Worm (Caenorhabditis elegans) whole organism, young adult: ENCODE results near the gene C25H3.16.
A peak's percentile ranks its signal among the peaks of the same experiment; 100 is the strongest.

ENCODE experiments used
- B0336.3 ChIP-seq: fragments of 200-800 bp; sonication (Bioruptor generic); IDR thresholded peaks from 2 replicates; pipeline ENCODE4 v1.3.6; 2022; ENCODE audit warnings: missing genetic modification characterization, missing compliant biosample characterization
- F49E8.2 ChIP-seq: sonication (generic microtip); optimal IDR thresholded peaks from 3 replicates; lab custom pipeline; 2017; ENCODE audit warnings: missing genetic modification characterization, mild to moderate bottlenecking, missing compliant biosample characterization, antibody characterized with exemption, moderate library complexity; ENCODE audit not compliant: insufficient read depth
- K12H6.12 ChIP-seq: fragments of 200-800 bp; sonication (Bioruptor generic); optimal IDR thresholded peaks from 2 replicates; lab custom pipeline; 2018; ENCODE audit warnings: mild to moderate bottlenecking, missing genetic modification characterization, missing compliant biosample characterization
- Y56A3A.18 ChIP-seq: fragments of 200-800 bp; sonication (Bioruptor generic); IDR thresholded peaks from 2 replicates; pipeline ENCODE4 v1.3.6; 2022; ENCODE audit warnings: missing genetic modification reagents, missing genetic modification characterization, missing compliant biosample characterization
- Y67H2A.10 ChIP-seq: fragments of 200-800 bp; sonication (Bioruptor generic); conservative IDR thresholded peaks from 2 replicates; pipeline ENCODE4 v1.3.6; 2022; ENCODE audit warnings: missing genetic modification reagents, missing genetic modification characterization, missing compliant biosample characterization
- ZK185.1 ChIP-seq: sonication (generic microtip); optimal IDR thresholded peaks from 2 replicates; lab custom pipeline; 2016; ENCODE audit warnings: mild to moderate bottlenecking, missing genetic modification characterization, missing compliant biosample characterization; ENCODE audit not compliant: poor library complexity, severe bottlenecking
- ama-1 ChIP-seq, 3 experiments: fragments of 150-350 bp in 1 of 3; sonication (generic microtip) in 2 of 3; optimal IDR thresholded peaks; 2 replicates each; lab custom pipeline; 2014 to 2018; ENCODE audit warnings: missing biosample characterization in 2 of 3, missing genetic modification characterization in 2 of 3, missing genetic modification reagents in 2 of 3
- atf-7 ChIP-seq: sonication (generic microtip); optimal IDR thresholded peaks from 2 replicates; lab custom pipeline; 2017; ENCODE audit warnings: mild to moderate bottlenecking, missing genetic modification characterization, missing compliant biosample characterization
- attf-5 ChIP-seq: fragments of 200-800 bp; sonication (Bioruptor generic); optimal IDR thresholded peaks from 2 replicates; lab custom pipeline; 2018; ENCODE audit warnings: mild to moderate bottlenecking, missing genetic modification characterization, missing compliant biosample characterization
- cebp-1 ChIP-seq, 2 experiments: fragments of 200-800 bp in 1 of 2; sonication (Bioruptor generic) in 1 of 2; sonication (generic microtip) in 1 of 2; IDR thresholded peaks in 1 of 2; optimal IDR thresholded peaks in 1 of 2; 2 replicates each; pipeline versions ENCODE4 v1.3.6 to Lab custom; 2017 to 2022; ENCODE audit warnings: missing compliant biosample characterization in 2 of 2, missing genetic modification characterization in 2 of 2, mild to moderate bottlenecking in 1 of 2, missing genetic modification reagents in 1 of 2, moderate library complexity in 1 of 2
- cebp-2 ChIP-seq: fragments of 200-800 bp; sonication (Bioruptor generic); IDR thresholded peaks from 2 replicates; pipeline ENCODE4 v1.3.6; 2022; ENCODE audit warnings: missing genetic modification characterization, missing compliant biosample characterization
- dox-1 ChIP-seq: fragments of 200-800 bp; sonication (Bioruptor generic); IDR thresholded peaks from 2 replicates; pipeline ENCODE4 v1.3.6; 2022; ENCODE audit warnings: missing genetic modification reagents, missing genetic modification characterization, missing compliant biosample characterization
- efl-1 ChIP-seq: fragments of 150-350 bp; optimal IDR thresholded peaks from 2 replicates; lab custom pipeline; 2014; ENCODE audit warnings: missing biosample characterization, missing genetic modification reagents, missing genetic modification characterization
- ets-4 ChIP-seq: fragments of 200-800 bp; sonication (Bioruptor generic); optimal IDR thresholded peaks from 2 replicates; lab custom pipeline; 2018; ENCODE audit warnings: mild to moderate bottlenecking, missing genetic modification characterization, missing compliant biosample characterization
- him-1 ChIP-seq: sonication (generic microtip); optimal IDR thresholded peaks from 2 replicates; lab custom pipeline; 2016; ENCODE audit warnings: missing genotype, missing genetic modification reagents, missing genetic modification characterization, missing compliant biosample characterization
- hsf-1 ChIP-seq: fragments of 200-800 bp; sonication (Bioruptor generic); IDR thresholded peaks from 2 replicates; pipeline ENCODE4 v1.3.6; 2022; ENCODE audit warnings: missing genetic modification reagents, missing genetic modification characterization, missing compliant biosample characterization
- let-607 ChIP-seq, 2 experiments: fragments of 200-800 bp in 1 of 2; sonication (Bioruptor generic) in 1 of 2; sonication (generic microtip) in 1 of 2; optimal IDR thresholded peaks; 2 replicates each; lab custom pipeline; 2016 to 2018; ENCODE audit warnings: mild to moderate bottlenecking in 2 of 2, missing compliant biosample characterization in 2 of 2, missing genetic modification characterization in 2 of 2, moderate library complexity in 2 of 2, missing genotype in 1 of 2
- lin-26 ChIP-seq: fragments of 200-800 bp; sonication (Bioruptor generic); IDR thresholded peaks from 2 replicates; pipeline ENCODE4 v1.3.6; 2022; ENCODE audit warnings: missing genetic modification reagents, missing genetic modification characterization, missing compliant biosample characterization
- lin-40 ChIP-seq: sonication (generic microtip); optimal IDR thresholded peaks from 2 replicates; lab custom pipeline; 2016; ENCODE audit warnings: missing genetic modification characterization, mild to moderate bottlenecking, missing compliant biosample characterization, missing genotype, missing genetic modification reagents
- madf-6 ChIP-seq: fragments of 200-800 bp; sonication (Bioruptor generic); IDR thresholded peaks from 2 replicates; pipeline ENCODE4 v1.3.6; 2022; ENCODE audit warnings: missing genetic modification reagents, missing genetic modification characterization, missing compliant biosample characterization
- madf-8 ChIP-seq: fragments of 200-800 bp; sonication (Bioruptor generic); conservative IDR thresholded peaks from 2 replicates; pipeline ENCODE4 v1.3.6; 2022; ENCODE audit warnings: missing genetic modification reagents, missing genetic modification characterization, missing compliant biosample characterization
- mcd-1 ChIP-seq: fragments of 200-800 bp; sonication (Bioruptor generic); IDR thresholded peaks from 2 replicates; pipeline ENCODE4 v1.3.6; 2022; ENCODE audit warnings: missing genetic modification reagents, missing genetic modification characterization, missing compliant biosample characterization
- mes-4 ChIP-seq: sonication (generic microtip); optimal IDR thresholded peaks from 2 replicates; lab custom pipeline; 2016; ENCODE audit warnings: missing genotype, missing genetic modification characterization, missing compliant biosample characterization
- nfyb-1 ChIP-seq: fragments of 200-800 bp; sonication (Bioruptor generic); IDR thresholded peaks from 2 replicates; pipeline ENCODE4 v1.3.6; 2022; ENCODE audit warnings: missing genetic modification reagents, missing genetic modification characterization, missing compliant biosample characterization
- nhr-27 ChIP-seq: fragments of 200-800 bp; sonication (Bioruptor generic); optimal IDR thresholded peaks from 2 replicates; lab custom pipeline; 2018; ENCODE audit warnings: mild to moderate bottlenecking, missing genetic modification characterization, moderate library complexity, missing compliant biosample characterization
- nhr-80 ChIP-seq: sonication (generic microtip); optimal IDR thresholded peaks from 2 replicates; lab custom pipeline; 2016; ENCODE audit warnings: missing genetic modification characterization, missing compliant biosample characterization
- nhr-90 ChIP-seq: sonication (generic microtip); optimal IDR thresholded peaks from 2 replicates; lab custom pipeline; 2016; ENCODE audit warnings: missing genotype, mild to moderate bottlenecking, missing genetic modification characterization, missing compliant biosample characterization
- pbrm-1 ChIP-seq: fragments of 200-800 bp; sonication (Bioruptor generic); IDR thresholded peaks from 2 replicates; pipeline ENCODE4 v1.3.6; 2022; ENCODE audit warnings: missing genetic modification reagents, missing genetic modification characterization, missing compliant biosample characterization
- rcor-1 ChIP-seq: fragments of 200-800 bp; sonication (Bioruptor generic); IDR thresholded peaks from 2 replicates; pipeline ENCODE4 v1.3.6; 2022; ENCODE audit warnings: missing genetic modification reagents, missing genetic modification characterization, missing compliant biosample characterization
- repo-1 ChIP-seq: sonication (generic microtip); optimal IDR thresholded peaks from 2 replicates; lab custom pipeline; 2017; ENCODE audit warnings: mild to moderate bottlenecking, missing genetic modification characterization, missing compliant biosample characterization
- rpc-1 ChIP-seq, 2 experiments: fragments of 150-350 bp in 1 of 2; sonication (generic microtip) in 1 of 2; optimal IDR thresholded peaks; 2 replicates each; lab custom pipeline; 2014 to 2018; ENCODE audit warnings: missing biosample characterization in 1 of 2, missing genetic modification characterization in 1 of 2, missing genetic modification reagents in 1 of 2, missing genotype in 1 of 2
- snpc-1.1 ChIP-seq: sonication (generic microtip); optimal IDR thresholded peaks from 2 replicates; lab custom pipeline; 2017; ENCODE audit warnings: missing genetic modification characterization, mild to moderate bottlenecking, missing compliant biosample characterization, antibody characterized with exemption, moderate library complexity, missing genotype, missing genetic modification reagents; ENCODE audit not compliant: insufficient read depth
- snpc-1.3 ChIP-seq: sonication (generic microtip); optimal IDR thresholded peaks from 2 replicates; lab custom pipeline; 2017; ENCODE audit warnings: missing genetic modification characterization, mild to moderate bottlenecking, missing compliant biosample characterization, antibody characterized with exemption, moderate library complexity, missing genotype, missing genetic modification reagents; ENCODE audit not compliant: insufficient read depth
- snpc-4 ChIP-seq, 5 experiments: fragments of 150-350 bp in 1 of 5; sonication (generic microtip) in 4 of 5; optimal IDR thresholded peaks; 2 replicates each; lab custom pipeline; 2014 to 2018; ENCODE audit warnings: missing genetic modification characterization in 5 of 5, missing biosample characterization in 3 of 5, antibody characterized with exemption in 2 of 5, mild to moderate bottlenecking in 2 of 5, missing compliant biosample characterization in 2 of 5, missing genotype in 2 of 5, moderate library complexity in 2 of 5, missing genetic modification reagents in 1 of 5
- xnd-1 ChIP-seq: sonication (generic microtip); optimal IDR thresholded peaks from 2 replicates; lab custom pipeline; 2016; ENCODE audit warnings: missing genotype, missing genetic modification reagents, missing genetic modification characterization, missing compliant biosample characterization
- ztf-25 ChIP-seq: fragments of 200-800 bp; sonication (Bioruptor generic); IDR thresholded peaks from 2 replicates; pipeline ENCODE4 v1.3.6; 2022; ENCODE audit warnings: missing genetic modification reagents, missing genetic modification characterization, missing compliant biosample characterization

C25H3.16 gene

DNA sequence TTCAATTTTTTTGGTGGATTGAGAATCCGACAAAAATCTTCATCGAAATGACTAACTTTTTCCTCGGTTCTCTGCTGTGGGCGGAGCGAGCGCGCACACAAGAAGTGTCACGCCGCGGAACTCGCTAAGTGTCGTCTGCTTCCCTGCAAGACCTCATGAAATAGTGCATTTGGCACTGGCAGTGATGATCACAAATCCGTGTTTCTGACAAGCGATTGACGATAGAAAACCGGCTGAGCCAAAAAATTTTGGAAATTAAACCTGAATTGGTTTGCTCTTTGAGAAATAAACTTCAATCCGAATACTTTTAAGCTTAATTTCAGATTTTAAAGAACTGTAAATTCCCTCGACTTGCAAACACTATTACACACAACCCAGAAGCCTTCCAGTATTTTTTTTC is 35.4 kb downstream of the C25H3.16 start (continued):
- TF ChIP-seq rcor-1: peak; percentile 48; the same call in 1 of the 2 replicates
- no peak for TF ChIP-seq nhr-90 (tag; lab: Kevin White, UChicago)
- TF ChIP-seq madf-6 (GFP tag; lab: Robert Waterston, UW): peak; percentile 63
- TF ChIP-seq pbrm-1 (GFP tag; lab: Robert Waterston, UW): peak; percentile 96
- TF ChIP-seq ama-1 (optimal IDR thresholded peaks at IDR 0.05; lab: Kevin White, UChicago): peak; percentile 86
- TF ChIP-seq ama-1 (GFP tag; optimal IDR thresholded peaks at IDR 0.05; lab: Kevin White, UChicago): no peak
- TF ChIP-seq ZK185.1 (tag; lab: Kevin White, UChicago): peak; percentile 10
- TF ChIP-seq lin-26: no peak
- no peak for TF ChIP-seq rpc-1 (optimal IDR thresholded peaks at IDR 0.05; lab: Kevin White, UChicago)
- TF ChIP-seq rpc-1 (tag; optimal IDR thresholded peaks at IDR 0.05; lab: Kevin White, UChicago): peak; percentile 4
- TF ChIP-seq snpc-1.3: peak; percentile 78
- TF ChIP-seq dox-1 (GFP tag; lab: Robert Waterston, UW): peak; percentile 68
- peak; percentile 32 for TF ChIP-seq xnd-1 (tag; lab: Kevin White, UChicago)
- TF ChIP-seq F49E8.2: peak; percentile 64
- peak; percentile 53 for TF ChIP-seq nfyb-1
- no peak for TF ChIP-seq efl-1 (GFP tag; lab: Kevin White, UChicago)
- TF ChIP-seq Y67H2A.10: no peak
- 0 out of 2 replicates have a peak, but pooled peaks have one; percentile 20 for TF ChIP-seq hsf-1
- TF ChIP-seq repo-1 (tag; lab: Kevin White, UChicago): peak; percentile 71
- no peak for TF ChIP-seq cebp-2 (GFP tag; lab: Robert Waterston, UW)
- no peak for TF ChIP-seq nhr-27 (tag; lab: Kevin White, UChicago)
- TF ChIP-seq atf-7 (tag; lab: Kevin White, UChicago): peak; percentile 6
- TF ChIP-seq madf-8 (GFP tag; lab: Robert Waterston, UW): peak; percentile 34; the same call in 1 of the 2 replicates
- no peak for TF ChIP-seq K12H6.12 (tag; lab: Kevin White, UChicago)
- peak; percentile 62 for TF ChIP-seq Y56A3A.18 (GFP tag; lab: Robert Waterston, UW)
- TF ChIP-seq ztf-25: no peak
- TF ChIP-seq snpc-1.1 (tag; lab: Kevin White, UChicago): peak; percentile 98
- TF ChIP-seq him-1: peak; percentile 88
- no peak for TF ChIP-seq attf-5 (GFP tag; lab: Kevin White, UChicago)
- TF ChIP-seq let-607 (tag; optimal IDR thresholded peaks at IDR 0.05; lab: Kevin White, UChicago): no peak
- peak; percentile 49 for TF ChIP-seq lin-40
- peak; percentile 3 for TF ChIP-seq nhr-80
- peak; percentile 60; the same call in 1 of the 2 replicates for TF ChIP-seq B0336.3 (GFP tag; lab: Robert Waterston, UW)
- peak; percentile 97 for TF ChIP-seq snpc-4 (GFP tag; optimal IDR thresholded peaks at IDR 0.05; lab: Kevin White, UChicago)
- peak; percentile 98 to 99 (median 98) for TF ChIP-seq snpc-4 (tag; optimal IDR thresholded peaks at IDR 0.05; lab: Kevin White, UChicago)
- TF ChIP-seq mcd-1: peak; percentile 77
- no peak for TF ChIP-seq ets-4 (GFP tag; lab: Kevin White, UChicago)
- TF ChIP-seq, all 124 proteins: peak for 42

DNA sequence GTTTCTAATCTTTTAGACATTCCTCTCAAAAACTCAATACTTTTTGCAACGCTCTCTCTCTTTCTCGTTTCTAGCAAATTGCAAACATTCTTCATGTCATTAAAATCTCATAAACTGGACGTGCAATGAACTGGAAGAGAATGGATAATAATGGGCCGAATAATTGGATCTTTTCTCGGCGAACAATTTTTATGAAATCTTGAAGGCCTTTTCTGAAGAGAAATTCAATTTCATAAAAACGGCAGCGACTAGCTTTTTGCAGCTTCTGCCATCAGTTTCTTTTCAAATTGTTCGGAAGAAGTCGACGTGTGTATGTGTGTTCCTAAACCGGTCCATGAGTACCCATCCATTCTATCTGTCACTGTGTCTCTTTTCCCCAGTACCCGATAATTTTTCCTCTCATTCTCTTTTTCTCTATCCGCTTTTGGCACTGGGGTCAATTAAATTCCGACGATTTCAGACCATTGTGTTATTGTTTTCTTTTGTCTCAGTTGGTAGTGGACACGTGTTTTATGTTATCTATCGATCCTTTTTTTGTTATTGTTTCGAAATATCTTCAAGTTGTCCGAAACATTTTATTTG is 36.6 kb downstream of the C25H3.16 start:
- no peak for TF ChIP-seq ets-4 (GFP tag; lab: Kevin White, UChicago)
- no peak for TF ChIP-seq mes-4
- no peak for TF ChIP-seq cebp-1 (GFP tag; IDR thresholded peaks at IDR 0.05; lab: Robert Waterston, UW)
- TF ChIP-seq cebp-1 (tag; optimal IDR thresholded peaks at IDR 0.05; lab: Kevin White, UChicago): peak; percentile 28
